Fruit fly (Drosophila melanogaster) whole organism, embryonic: ENCODE measurements around the gene CG5697.

Experiments
- Atf-2 ChIP-seq: fragments of 200-800 bp; sonication (Bioruptor generic); optimal IDR thresholded peaks from 2 replicates; lab custom pipeline; 2016; ENCODE audit warnings: missing biosample characterization, missing genetic modification characterization
- Bgb ChIP-seq: fragments of 200-800 bp; sonication (Bioruptor generic); IDR thresholded peaks from 2 replicates; pipeline ENCODE4 v1.3.6; 2022; ENCODE audit warnings: missing biosample characterization, missing genetic modification characterization; ENCODE audit not compliant: partially characterized antibody
- BtbVII ChIP-seq: fragments of 200-800 bp; sonication (Bioruptor generic); optimal IDR thresholded peaks from 3 replicates; lab custom pipeline; 2017; ENCODE audit warnings: missing biosample characterization, mild to moderate bottlenecking, missing genetic modification characterization
- CG10321 ChIP-seq: fragments of 200-800 bp; sonication (Bioruptor generic); IDR thresholded peaks from 2 replicates; pipeline ENCODE4 v1.3.6; 2022; ENCODE audit warnings: missing biosample characterization, missing genetic modification characterization
- CG10431 ChIP-seq: fragments of 200-800 bp; sonication (Bioruptor generic); optimal IDR thresholded peaks from 3 replicates; lab custom pipeline; 2018; ENCODE audit warnings: missing biosample characterization, mild to moderate bottlenecking, missing genetic modification characterization
- CG10543 ChIP-seq: fragments of 200-800 bp; sonication (Bioruptor generic); optimal IDR thresholded peaks from 3 replicates; lab custom pipeline; 2017; ENCODE audit warnings: missing biosample characterization, mild to moderate bottlenecking, missing genetic modification characterization, moderate library complexity
- CG11247 ChIP-seq: fragments of 200-800 bp; sonication (Bioruptor generic); IDR thresholded peaks from 2 replicates; pipeline ENCODE4 v1.3.6; 2022; ENCODE audit warnings: missing biosample characterization, missing genetic modification characterization
- CG11398 ChIP-seq: fragments of 200-800 bp; sonication (Bioruptor generic); optimal IDR thresholded peaks from 2 replicates; lab custom pipeline; 2016; ENCODE audit warnings: missing biosample characterization, missing genetic modification characterization
- CG12155 ChIP-seq: fragments of 200-800 bp; sonication (Bioruptor generic); optimal IDR thresholded peaks from 3 replicates; lab custom pipeline; 2016; ENCODE audit warnings: missing biosample characterization, missing genetic modification characterization
- CG13894 ChIP-seq: fragments of 200-800 bp; sonication (Bioruptor generic); optimal IDR thresholded peaks from 3 replicates; lab custom pipeline; 2018; ENCODE audit warnings: missing biosample characterization, mild to moderate bottlenecking, missing genetic modification characterization, moderate library complexity
- CG15073 ChIP-seq: fragments of 200-800 bp; sonication (Bioruptor generic); optimal IDR thresholded peaks from 2 replicates; lab custom pipeline; 2016; ENCODE audit warnings: missing biosample characterization, missing genetic modification characterization
- CG17328 ChIP-seq: fragments of 200-800 bp; sonication (Bioruptor generic); IDR thresholded peaks from 2 replicates; pipeline ENCODE4 v1.3.6; 2022; ENCODE audit warnings: missing biosample characterization, missing genetic modification characterization
- CG18599 ChIP-seq: fragments of 200-800 bp; sonication (Bioruptor generic); optimal IDR thresholded peaks from 3 replicates; lab custom pipeline; 2017; ENCODE audit warnings: missing biosample characterization, missing genetic modification characterization, mild to moderate bottlenecking, moderate library complexity, missing genetic modification reagents
- CG33213 ChIP-seq: fragments of 200-800 bp; sonication (Bioruptor generic); optimal IDR thresholded peaks from 3 replicates; lab custom pipeline; 2016; ENCODE audit warnings: missing biosample characterization, missing genetic modification characterization
- CG34376 ChIP-seq: fragments of 200-800 bp; sonication (Bioruptor generic); optimal IDR thresholded peaks from 2 replicates; lab custom pipeline; 2018; ENCODE audit warnings: missing biosample characterization, mild to moderate bottlenecking, missing genetic modification characterization
- CG4707 ChIP-seq: fragments of 200-800 bp; sonication (Bioruptor generic); optimal IDR thresholded peaks from 2 replicates; lab custom pipeline; 2018; ENCODE audit warnings: missing biosample characterization, mild to moderate bottlenecking, missing genetic modification characterization, moderate library complexity
- CG6654 ChIP-seq: fragments of 200-800 bp; sonication (Bioruptor generic); optimal IDR thresholded peaks from 2 replicates; lab custom pipeline; 2017; ENCODE audit warnings: missing biosample characterization, mild to moderate bottlenecking, missing genetic modification characterization
- CoRest ChIP-seq: fragments of 200-800 bp; sonication (Bioruptor generic); optimal IDR thresholded peaks from 3 replicates; lab custom pipeline; 2018; ENCODE audit warnings: missing biosample characterization, mild to moderate bottlenecking, missing genetic modification characterization, moderate library complexity
- GATAe ChIP-seq: fragments of 200-800 bp; sonication (Bioruptor generic); conservative IDR thresholded peaks from 2 replicates; pipeline ENCODE4 v1.3.6; 2022; ENCODE audit warnings: missing biosample characterization, missing genetic modification characterization
- Gsc ChIP-seq: fragments of 200-800 bp; sonication (Bioruptor generic); IDR thresholded peaks from 2 replicates; pipeline ENCODE4 v1.3.6; 2022; ENCODE audit warnings: missing biosample characterization, missing genetic modification characterization
- Hand ChIP-seq: fragments of 200-800 bp; sonication (Bioruptor generic); optimal IDR thresholded peaks from 2 replicates; lab custom pipeline; 2017; ENCODE audit warnings: mild to moderate bottlenecking, missing biosample characterization, missing genetic modification reagents, missing genetic modification characterization
- Hey ChIP-seq: fragments of 200-800 bp; sonication (Bioruptor generic); optimal IDR thresholded peaks from 3 replicates; lab custom pipeline; 2018; ENCODE audit warnings: missing biosample characterization, mild to moderate bottlenecking, missing genetic modification characterization
- HmgZ ChIP-seq: fragments of 200-800 bp; sonication (Bioruptor generic); optimal IDR thresholded peaks from 2 replicates; lab custom pipeline; 2018; ENCODE audit warnings: missing biosample characterization, mild to moderate bottlenecking, missing genetic modification characterization
- MBD-R2 ChIP-seq: fragments of 200-800 bp; sonication (Bioruptor generic); IDR thresholded peaks from 2 replicates; pipeline ENCODE4 v1.3.6; 2022; ENCODE audit warnings: missing biosample characterization, missing genetic modification characterization
- Med ChIP-seq: fragments of 200-800 bp; sonication (Bioruptor generic); peaks from one replicate; lab custom pipeline; 2016; ENCODE audit warnings: missing biosample characterization, missing genetic modification characterization, mild to moderate bottlenecking, inconsistent platforms, moderate library complexity
- Pdp1 ChIP-seq, 2 experiments: fragments of 200-800 bp; sonication (Bioruptor generic); optimal IDR thresholded peaks; 3 replicates each; lab custom pipeline; 2016; ENCODE audit warnings: missing biosample characterization in 2 of 2, missing genetic modification characterization in 2 of 2, mild to moderate bottlenecking in 1 of 2, moderate library complexity in 1 of 2
- Poxn ChIP-seq: fragments of 200-800 bp; sonication (Bioruptor generic); IDR thresholded peaks from 2 replicates; pipeline ENCODE4 v1.3.6; 2022; ENCODE audit warnings: missing biosample characterization, missing genetic modification characterization
- Vsx1 ChIP-seq: fragments of 200-800 bp; sonication (Bioruptor generic); optimal IDR thresholded peaks from 2 replicates; lab custom pipeline; 2017; ENCODE audit warnings: missing biosample characterization, mild to moderate bottlenecking, missing genetic modification characterization, missing genetic modification reagents
- abd-A ChIP-seq: fragments of 200-800 bp; sonication (Bioruptor generic); optimal IDR thresholded peaks from 3 replicates; lab custom pipeline; 2019; ENCODE audit warnings: missing biosample characterization, mild to moderate bottlenecking, missing genetic modification characterization, moderate library complexity
- ase ChIP-seq: fragments of 200-800 bp; sonication (Bioruptor generic); IDR thresholded peaks from 3 replicates; pipeline ENCODE4 v1.3.6; 2022; ENCODE audit warnings: missing biosample characterization, missing genetic modification characterization
- crc ChIP-seq: fragments of 200-800 bp; sonication (Bioruptor generic); optimal IDR thresholded peaks from 2 replicates; lab custom pipeline; 2016; ENCODE audit warnings: missing biosample characterization, missing genetic modification characterization
- cwo ChIP-seq: fragments of 200-800 bp; sonication (Bioruptor generic); optimal IDR thresholded peaks from 3 replicates; lab custom pipeline; 2017; ENCODE audit warnings: missing biosample characterization, missing genetic modification characterization, mild to moderate bottlenecking, moderate library complexity, missing genetic modification reagents
- dimm ChIP-seq: fragments of 200-800 bp; sonication (Bioruptor generic); IDR thresholded peaks from 2 replicates; pipeline ENCODE4 v1.3.6; 2022; ENCODE audit warnings: missing biosample characterization, missing genetic modification characterization
- disco-r ChIP-seq: fragments of 200-800 bp; sonication (Bioruptor generic); optimal IDR thresholded peaks from 2 replicates; lab custom pipeline; 2016; ENCODE audit warnings: missing biosample characterization, missing genetic modification characterization
- dysf ChIP-seq: fragments of 200-800 bp; sonication (Bioruptor generic); IDR thresholded peaks from 3 replicates; pipeline ENCODE4 v1.3.6; 2022; ENCODE audit warnings: missing biosample characterization, missing genetic modification characterization
- exex ChIP-seq: fragments of 200-800 bp; sonication (Bioruptor generic); optimal IDR thresholded peaks from 4 replicates; lab custom pipeline; 2018; ENCODE audit warnings: missing biosample characterization, mild to moderate bottlenecking, missing genetic modification characterization, moderate library complexity
- grn ChIP-seq: fragments of 200-800 bp; sonication (Bioruptor generic); optimal IDR thresholded peaks from 3 replicates; lab custom pipeline; 2017; ENCODE audit warnings: missing biosample characterization, missing genetic modification characterization
- gro ChIP-seq: fragments of 200-800 bp; sonication (Bioruptor generic); optimal IDR thresholded peaks from 2 replicates; lab custom pipeline; 2016; ENCODE audit warnings: missing biosample characterization, missing genetic modification characterization
- kni ChIP-seq: fragments of 200-800 bp; sonication (Bioruptor generic); optimal IDR thresholded peaks from 3 replicates; lab custom pipeline; 2017; ENCODE audit warnings: mild to moderate bottlenecking, missing biosample characterization, missing genetic modification reagents, missing genetic modification characterization
- lab ChIP-seq: fragments of 200-800 bp; sonication (Bioruptor generic); optimal IDR thresholded peaks from 3 replicates; lab custom pipeline; 2017; ENCODE audit warnings: missing biosample characterization, missing genetic modification characterization, mild to moderate bottlenecking, moderate library complexity, missing genetic modification reagents
- lmd ChIP-seq: fragments of 200-800 bp; sonication (Bioruptor generic); IDR thresholded peaks from 2 replicates; pipeline ENCODE4 v1.3.6; 2022; ENCODE audit warnings: missing biosample characterization, missing genetic modification characterization
- mirr ChIP-seq: fragments of 200-800 bp; sonication (Bioruptor generic); optimal IDR thresholded peaks from 3 replicates; lab custom pipeline; 2018; ENCODE audit warnings: missing biosample characterization, mild to moderate bottlenecking, missing genetic modification characterization
- rib ChIP-seq: fragments of 200-800 bp; sonication (Bioruptor generic); IDR thresholded peaks from 2 replicates; pipeline ENCODE4 v1.3.6; 2022; ENCODE audit warnings: missing biosample characterization, missing genetic modification characterization
- schlank ChIP-seq: fragments of 200-800 bp; sonication (Bioruptor generic); optimal IDR thresholded peaks from 2 replicates; lab custom pipeline; 2018; ENCODE audit warnings: missing biosample characterization, mild to moderate bottlenecking, missing genetic modification characterization
- sob ChIP-seq: fragments of 200-800 bp; sonication (Bioruptor generic); IDR thresholded peaks from 2 replicates; pipeline ENCODE4 v1.3.6; 2022; ENCODE audit warnings: missing biosample characterization, missing genetic modification characterization
- stwl ChIP-seq: fragments of 200-800 bp; sonication (Bioruptor generic); optimal IDR thresholded peaks from 3 replicates; lab custom pipeline; 2018; ENCODE audit warnings: missing biosample characterization, mild to moderate bottlenecking, missing genetic modification characterization, moderate library complexity
- sug ChIP-seq: fragments of 200-800 bp; optimal IDR thresholded peaks from 2 replicates; lab custom pipeline; 2019; ENCODE audit warnings: missing biosample characterization, mild to moderate bottlenecking, missing genetic modification characterization, moderate library complexity
- yki ChIP-seq: fragments of >200 bp; optimal IDR thresholded peaks from 3 replicates; lab custom pipeline; 2018

The CG5697 gene

DNA sequence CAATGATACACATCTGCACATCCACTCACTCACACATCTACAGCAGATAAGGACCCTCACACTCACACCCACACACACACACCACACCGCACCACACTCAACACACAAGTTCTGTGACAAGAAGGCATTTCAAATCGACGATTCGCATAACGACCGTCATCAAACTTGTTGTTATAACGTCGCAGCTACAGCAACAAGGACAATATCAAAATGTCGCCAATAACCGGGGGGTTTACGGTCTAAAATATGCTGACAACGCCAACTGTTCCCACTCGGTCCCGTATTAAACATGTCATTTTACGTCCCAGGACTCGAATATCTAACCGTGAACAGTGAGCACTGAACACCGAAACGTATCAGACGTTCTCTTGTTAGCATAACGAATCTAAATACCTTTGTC is 30.8 kb upstream of the CG5697 start:
- TF ChIP-seq Hand, result no peak
- TF ChIP-seq schlank, result no peak
- peak; percentile 82 for TF ChIP-seq abd-A (tag; lab: Kevin White, UChicago)
- TF ChIP-seq Poxn (GFP tag; lab: Robert Waterston, UW), result no peak
- peak; percentile 1 for TF ChIP-seq mirr (GFP tag; lab: Kevin White, UChicago)
- TF ChIP-seq CG10431 (GFP tag; lab: Kevin White, UChicago), result no peak
- TF ChIP-seq sob, result no peak
- TF ChIP-seq CG15073, result no peak
- no peak for TF ChIP-seq CG33213 (GFP tag; lab: Kevin White, UChicago)
- peak; percentile 97 for TF ChIP-seq CG13894
- no peak for TF ChIP-seq CG12155
- TF ChIP-seq CG6654, result no peak
- no peak for TF ChIP-seq CG4707 (GFP tag; lab: Kevin White, UChicago)
- TF ChIP-seq ase (GFP tag; lab: Robert Waterston, UW), result no peak
- no peak for TF ChIP-seq MBD-R2 (GFP tag; lab: Robert Waterston, UW)

- TF ChIP-seq CG18599 (GFP tag; lab: Kevin White, UChicago) (peak; percentile 38), sug (tag; lab: Kevin White, UChicago) (peak; percentile 88), CG10431 (GFP tag; lab: Kevin White, UChicago) (peak; percentile 53), BtbVII (GFP tag; lab: Kevin White, UChicago) (peak; percentile 93), CoRest (tag; lab: Kevin White, UChicago) (no peak), CG34376 (peak; percentile 95), Pdp1 (GFP tag; optimal IDR thresholded peaks at IDR 0.05; lab: Kevin White, UChicago) (peak in 1 of 2 experiments; percentile 75), Med (GFP tag; lab: Kevin White, UChicago) (peak; percentile 6), GATAe (GFP tag; lab: Robert Waterston, UW) (peak; percentile 71), dysf (GFP tag; lab: Robert Waterston, UW) (no peak), lab (GFP tag; lab: Kevin White, UChicago) (peak; percentile 2), kni (GFP tag; lab: Kevin White, UChicago) (no peak), Gsc (GFP tag; lab: Robert Waterston, UW) (no peak), CG10321 (GFP tag; lab: Robert Waterston, UW) (no peak), CG10543 (peak; percentile 21), Bgb (GFP tag; lab: Robert Waterston, UW) (no peak), stwl (tag; lab: Kevin White, UChicago) (no peak), disco-r (GFP tag; lab: Kevin White, UChicago) (no peak), Hey (peak; percentile 13), gro (GFP tag; lab: Kevin White, UChicago) (peak; percentile 45), Atf-2 (GFP tag; lab: Kevin White, UChicago) (no peak), HmgZ (tag; lab: Kevin White, UChicago) (peak; percentile 14), yki (lab: Kevin White, UChicago) (no peak), CG11398 (GFP tag; lab: Kevin White, UChicago) (no peak), rib (GFP tag; lab: Robert Waterston, UW) (0 out of 2 replicates have a peak, but pooled peaks have one; percentile 17), CG17328 (GFP tag; lab: Robert Waterston, UW) (no peak), exex (tag; lab: Kevin White, UChicago) (peak; percentile 97), Vsx1 (GFP tag; lab: Kevin White, UChicago) (peak; percentile 4), lmd (GFP tag; lab: Robert Waterston, UW) (no peak), crc (GFP tag; lab: Kevin White, UChicago) (no peak), CG11247 (no peak), grn (GFP tag; lab: Kevin White, UChicago) (peak; percentile 99), dimm (GFP tag; lab: Robert Waterston, UW) (no peak), cwo (GFP tag; lab: Kevin White, UChicago) (peak; percentile 28), mirr (GFP tag; lab: Kevin White, UChicago) (peak; percentile 96)
Observed at dm6 chr3R:20985592-20985991, 30.2 kb upstream of the CG5697 start.
